Worm (Caenorhabditis elegans) whole organism, L1 larva: ENCODE data around the gene C49A9.6.

Experiments used
- ama-1 ChIP-seq: fragments of 150-350 bp; optimal IDR thresholded peaks from 2 replicates; lab custom pipeline; 2014
- blmp-1 ChIP-seq: fragments of 150-350 bp; optimal IDR thresholded peaks from 2 replicates; lab custom pipeline; 2014; ENCODE audit warnings: missing biosample characterization, missing genetic modification characterization
- ceh-82 ChIP-seq, 3 experiments: fragments of 150-350 bp in 1 of 3; sonication (generic microtip) in 2 of 3; optimal IDR thresholded peaks; 2 replicates each; lab custom pipeline; 2014 to 2017; ENCODE audit warnings: missing biosample characterization in 3 of 3, missing genetic modification characterization in 3 of 3
- elt-2 ChIP-seq: sonication (generic microtip); optimal IDR thresholded peaks from 2 replicates; lab custom pipeline; 2016; ENCODE audit warnings: missing genetic modification characterization, mild to moderate bottlenecking, inconsistent platforms, missing compliant biosample characterization, missing genetic modification reagents
- mep-1 ChIP-seq: fragments of 150-350 bp; optimal IDR thresholded peaks from 2 replicates; lab custom pipeline; 2014; ENCODE audit warnings: missing biosample characterization, missing genetic modification characterization
- nhr-85 ChIP-seq: sonication (generic microtip); peaks from one replicate; lab custom pipeline; 2016; ENCODE audit warnings: missing genetic modification characterization, inconsistent platforms, missing compliant biosample characterization
- skn-1 ChIP-seq: fragments of 150-350 bp; optimal IDR thresholded peaks from 2 replicates; lab custom pipeline; 2014; ENCODE audit warnings: missing biosample characterization, missing genetic modification characterization
- snpc-4 ChIP-seq: fragments of 150-350 bp; optimal IDR thresholded peaks from 2 replicates; lab custom pipeline; 2014; ENCODE audit warnings: missing biosample characterization, missing genetic modification characterization

DNA sequence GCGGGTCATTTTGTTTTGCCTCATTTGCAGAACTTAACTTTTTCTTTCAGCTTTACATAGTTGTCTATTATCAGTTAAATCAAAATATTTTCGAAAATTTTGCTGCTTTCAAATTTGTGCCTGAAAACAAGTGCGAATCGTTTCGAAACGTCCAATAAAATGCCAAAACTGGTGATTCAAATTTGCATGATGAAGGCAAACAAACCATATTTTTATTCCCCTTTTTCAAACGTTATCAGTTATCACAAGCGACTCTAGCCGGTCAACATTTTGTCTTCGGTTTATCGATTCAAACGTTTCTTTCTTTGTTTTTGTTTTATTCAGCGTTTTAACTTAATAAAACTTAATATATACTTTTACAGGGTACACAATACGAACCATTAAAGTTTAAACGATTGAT lies at the start of gene C49A9.6, which contains the start of gene ugt-24:
- TF ChIP-seq skn-1 (no peak), elt-2 (tag; lab: Kevin White, UChicago) (peak; percentile 17), blmp-1 (tag; lab: Kevin White, UChicago) (no peak), ama-1 (lab: Kevin White, UChicago) (no peak), ceh-82 (tag; optimal IDR thresholded peaks at IDR 0.05; lab: Kevin White, UChicago) (no peak), nhr-85 (no peak), snpc-4 (tag; lab: Kevin White, UChicago) (no peak), mep-1 (tag; lab: Kevin White, UChicago) (no peak)
